Worm (Caenorhabditis elegans) whole organism, mixed stage, embryonic: ENCODE data around the gene zen-4.

Experiments
- elt-1 ChIP-seq: sonication (generic microtip); optimal IDR thresholded peaks from 2 replicates; lab custom pipeline; 2017; ENCODE audit warnings: missing genetic modification characterization, mild to moderate bottlenecking, missing compliant biosample characterization, antibody characterized with exemption, moderate library complexity, borderline replicate concordance; ENCODE audit not compliant: insufficient read depth
- flh-1 ChIP-seq: fragments of 200-800 bp; sonication (Bioruptor generic); optimal IDR thresholded peaks from 2 replicates; lab custom pipeline; 2018; ENCODE audit warnings: mild to moderate bottlenecking, missing genetic modification characterization, moderate library complexity, missing compliant biosample characterization
- ham-2 ChIP-seq: fragments of 200-800 bp; sonication (Bioruptor generic); optimal IDR thresholded peaks from 2 replicates; lab custom pipeline; 2018; ENCODE audit warnings: mild to moderate bottlenecking, missing genetic modification characterization, missing compliant biosample characterization
- mls-2 ChIP-seq: sonication (generic microtip); optimal IDR thresholded peaks from 2 replicates; lab custom pipeline; 2016; ENCODE audit warnings: mild to moderate bottlenecking, missing genetic modification characterization, moderate library complexity, missing compliant biosample characterization
- nhr-237 ChIP-seq: fragments of 150-350 bp; optimal IDR thresholded peaks from 2 replicates; lab custom pipeline; 2014; ENCODE audit warnings: missing biosample characterization, missing genetic modification characterization
- nhr-76 ChIP-seq: sonication (generic microtip); optimal IDR thresholded peaks from 2 replicates; lab custom pipeline; 2017; ENCODE audit warnings: missing biosample characterization, missing genetic modification characterization
- snpc-4 ChIP-seq: fragments of 150-350 bp; optimal IDR thresholded peaks from 2 replicates; lab custom pipeline; 2014; ENCODE audit warnings: missing biosample characterization, missing genetic modification characterization
- ztf-11 ChIP-seq: fragments of 150-350 bp; optimal IDR thresholded peaks from 2 replicates; lab custom pipeline; 2014; ENCODE audit warnings: missing biosample characterization, missing genetic modification characterization

- TF ChIP-seq ham-2 (no peak), ztf-11 (tag; lab: Kevin White, UChicago) (no peak), mls-2 (tag; lab: Kevin White, UChicago) (no peak), flh-1 (GFP tag; lab: Kevin White, UChicago) (no peak), nhr-237 (peak; percentile 16), snpc-4 (tag; lab: Kevin White, UChicago) (no peak), nhr-76 (tag; lab: Kevin White, UChicago) (no peak), elt-1 (tag; lab: Kevin White, UChicago) (no peak)
Observed at ce11 chrIV:6156833-6157232, 38.8 kb downstream of the zen-4 start, which contains the start of gene C11D2.4.
